Fruit fly (Drosophila melanogaster): ENCODE measurements around the gene Chsy.

Gene Chsy

DNA sequence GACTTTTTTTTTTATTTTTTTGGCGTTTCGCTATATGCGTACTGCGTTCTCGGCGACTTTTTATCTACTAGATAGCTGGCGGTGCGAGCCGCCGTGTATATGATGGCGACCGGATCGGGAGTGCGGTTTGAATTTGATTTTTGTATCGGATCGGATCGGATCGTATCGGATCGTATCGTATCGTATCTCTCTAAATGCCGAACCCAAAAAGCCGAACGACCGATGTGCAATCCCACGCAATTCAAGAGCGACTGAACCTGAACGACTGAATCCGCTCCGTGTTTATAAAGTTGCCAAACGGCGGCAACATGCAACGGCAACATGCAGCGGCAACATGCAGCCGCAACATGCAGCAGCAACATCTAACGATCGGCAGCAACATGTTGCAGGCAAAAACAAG, 32.9 kb upstream of the Chsy start (continued):
- TF ChIP-seq cwo (GFP tag; optimal IDR thresholded peaks at IDR 0.05) (no peak), CG17612 (GFP tag; IDR thresholded peaks at IDR 0.05) (no peak), CG12744 (GFP tag; optimal IDR thresholded peaks at IDR 0.05) (no peak), vvl (GFP tag; IDR thresholded peaks at IDR 0.05) (peak; percentile 52), chinmo (GFP tag; IDR thresholded peaks at IDR 0.05; ENCODE audit: partially characterized antibody) (peak; percentile 86; the same call in 3 of the 4 replicates), disco-r (GFP tag; optimal IDR thresholded peaks at IDR 0.05) (no peak), CG13287 (GFP tag; IDR thresholded peaks at IDR 0.05; ENCODE audit: partially characterized antibody) (peak; percentile 35; the same call in 1 of the 2 replicates), sr (GFP tag; IDR thresholded peaks at IDR 0.05) (peak; percentile 94), CG11696 (GFP tag; IDR thresholded peaks at IDR 0.05) (no peak), CG34422 (GFP tag; IDR thresholded peaks at IDR 0.05) (no peak), CG12071 (GFP tag; optimal IDR thresholded peaks at IDR 0.05) (no peak), CG31441 (GFP tag; IDR thresholded peaks at IDR 0.05) (no peak), prd (optimal IDR thresholded peaks at IDR 0.05) (no peak), prd (GFP tag; IDR thresholded peaks at IDR 0.05) (0 out of 3 replicates have a peak, but pooled peaks have one; percentile 14), Kr (GFP tag; optimal IDR thresholded peaks at IDR 0.05) (no peak), lilli (GFP tag; optimal IDR thresholded peaks at IDR 0.05) (no peak), Asciz (GFP tag; optimal IDR thresholded peaks at IDR 0.05) (no peak), crol (GFP tag; IDR thresholded peaks at IDR 0.05) (peak; percentile 9; the same call in 1 of the 2 replicates), Fer1 (GFP tag; optimal IDR thresholded peaks at IDR 0.05) (no peak), pros (GFP tag; optimal IDR thresholded peaks at IDR 0.05) (no peak), Trl (optimal IDR thresholded peaks at IDR 0.05) (peak in 1 of 2 experiments; percentile 13), Trl (GFP tag; optimal IDR thresholded peaks at IDR 0.05) (no peak), pfk (GFP tag; optimal IDR thresholded peaks at IDR 0.05) (no peak), CG11723 (GFP tag; optimal IDR thresholded peaks at IDR 0.05) (no peak), CG16813 (GFP tag; IDR thresholded peaks at IDR 0.05; ENCODE audit: partially characterized antibody) (peak; percentile 7; the same call in 1 of the 3 replicates), row (GFP tag; IDR thresholded peaks at IDR 0.05) (peak; percentile 14; the same call in 1 of the 3 replicates), CG14014 (GFP tag; IDR thresholded peaks at IDR 0.05) (peak; percentile 19; the same call in 1 of the 2 replicates), Mes4 (GFP tag; optimal IDR thresholded peaks at IDR 0.05) (no peak), vnd (GFP tag; IDR thresholded peaks at IDR 0.05; ENCODE audit: partially characterized antibody) (no peak), CHES-1-like (GFP tag; optimal IDR thresholded peaks at IDR 0.05) (no peak), CG34224 (GFP tag; IDR thresholded peaks at IDR 0.05; ENCODE audit: partially characterized antibody) (peak; percentile 11; the same call in 1 of the 3 replicates), bcd (GFP tag; optimal IDR thresholded peaks at IDR 0.05) (no peak), slbo (GFP tag; IDR thresholded peaks at IDR 0.05) (peak; percentile 17; the same call in 1 of the 2 replicates), stwl (tag; optimal IDR thresholded peaks at IDR 0.05) (peak; percentile 19), hkb (optimal IDR thresholded peaks at IDR 0.05) (no peak), hkb (GFP tag; IDR thresholded peaks at IDR 0.05) (peak; percentile 23; the same call in 1 of the 2 replicates), dysf (GFP tag; IDR thresholded peaks at IDR 0.05) (peak; percentile 25; the same call in 1 of the 3 replicates), fd96Cb (tag; optimal IDR thresholded peaks at IDR 0.05) (no peak), sob (GFP tag; IDR thresholded peaks at IDR 0.05) (peak; percentile 49; the same call in 1 of the 2 replicates), YL-1 (GFP tag; optimal IDR thresholded peaks at IDR 0.05) (no peak), CG34376 (GFP tag; optimal IDR thresholded peaks at IDR 0.05) (peak; percentile 7), nom (GFP tag; optimal IDR thresholded peaks at IDR 0.05) (peak; percentile 10), CG32772 (GFP tag; IDR thresholded peaks at IDR 0.05) (0 out of 2 replicates have a peak, but pooled peaks have one; percentile 7), Ravus (GFP tag; IDR thresholded peaks at IDR 0.05) (no peak), yki (optimal IDR thresholded peaks at IDR 0.05) (no peak), chm (GFP tag; IDR thresholded peaks at IDR 0.05) (0 out of 2 replicates have a peak, but pooled peaks have one; percentile 61), tup (GFP tag; optimal IDR thresholded peaks at IDR 0.05) (no peak), Abd-B (GFP tag; optimal IDR thresholded peaks at IDR 0.05) (no peak), crp (GFP tag; optimal IDR thresholded peaks at IDR 0.05) (no peak), knrl (GFP tag; IDR thresholded peaks at IDR 0.05; ENCODE audit: partially characterized antibody) (peak; percentile 44; the same call in 2 of the 3 replicates), PHDP (tag; optimal IDR thresholded peaks at IDR 0.05) (no peak)

Data from whole organism, embryonic.